Fruit fly (Drosophila melanogaster) whole organism, pupa: ENCODE data around the gene CG45073.

Experiments
- CG10348 ChIP-seq: fragments of 200-800 bp; sonication (Bioruptor generic); IDR thresholded peaks from 2 replicates; pipeline ENCODE4 v1.3.6; 2022; ENCODE audit warnings: missing biosample characterization, missing genetic modification characterization
- CG12605 ChIP-seq: fragments of 200-800 bp; sonication (Bioruptor generic); IDR thresholded peaks from 2 replicates; pipeline ENCODE4 v1.3.6; 2022; ENCODE audit warnings: missing biosample characterization, missing genetic modification characterization
- CG13204 ChIP-seq: fragments of 200-800 bp; sonication (Bioruptor generic); optimal IDR thresholded peaks from 2 replicates; lab custom pipeline; 2018; ENCODE audit warnings: missing biosample characterization, mild to moderate bottlenecking, missing genetic modification characterization, moderate library complexity
- CG14655 ChIP-seq: fragments of 200-800 bp; sonication (Bioruptor generic); optimal IDR thresholded peaks from 3 replicates; lab custom pipeline; 2017; ENCODE audit warnings: mild to moderate bottlenecking, missing biosample characterization, missing genetic modification reagents, missing genetic modification characterization
- CG15710 ChIP-seq: fragments of 200-800 bp; sonication (Bioruptor generic); optimal IDR thresholded peaks from 2 replicates; lab custom pipeline; 2018; ENCODE audit warnings: missing biosample characterization, mild to moderate bottlenecking, missing genetic modification characterization, moderate library complexity
- CG17806 ChIP-seq: fragments of 200-800 bp; sonication (Bioruptor generic); optimal IDR thresholded peaks from 2 replicates; lab custom pipeline; 2018; ENCODE audit warnings: missing biosample characterization, mild to moderate bottlenecking, missing genetic modification characterization, moderate library complexity
- CG32121 ChIP-seq: fragments of 200-800 bp; sonication (Bioruptor generic); IDR thresholded peaks from 2 replicates; pipeline ENCODE4 v1.3.6; 2022; ENCODE audit warnings: missing biosample characterization, missing genetic modification characterization
- CG34367 ChIP-seq: fragments of 200-800 bp; sonication (Bioruptor generic); optimal IDR thresholded peaks from 2 replicates; lab custom pipeline; 2018; ENCODE audit warnings: missing biosample characterization, mild to moderate bottlenecking, missing genetic modification characterization
- CG4496 ChIP-seq: fragments of 200-800 bp; sonication (Bioruptor generic); IDR thresholded peaks from 3 replicates; pipeline ENCODE4 v1.3.6; 2022; ENCODE audit warnings: missing biosample characterization, missing genetic modification characterization
- CG8159 ChIP-seq: fragments of 200-800 bp; sonication (Bioruptor generic); optimal IDR thresholded peaks from 3 replicates; lab custom pipeline; 2018; ENCODE audit warnings: missing biosample characterization, mild to moderate bottlenecking, missing genetic modification characterization, moderate library complexity
- CG8301 ChIP-seq: fragments of 200-800 bp; sonication (Bioruptor generic); optimal IDR thresholded peaks from 2 replicates; lab custom pipeline; 2018; ENCODE audit warnings: missing biosample characterization, mild to moderate bottlenecking, missing genetic modification characterization
- CG9948 ChIP-seq: fragments of 200-800 bp; sonication (Bioruptor generic); optimal IDR thresholded peaks from 2 replicates; lab custom pipeline; 2018; ENCODE audit warnings: missing biosample characterization, mild to moderate bottlenecking, missing genetic modification characterization, moderate library complexity
- D1 ChIP-seq: fragments of 200-800 bp; sonication (Bioruptor generic); optimal IDR thresholded peaks from 2 replicates; lab custom pipeline; 2018; ENCODE audit warnings: missing biosample characterization, mild to moderate bottlenecking, missing genetic modification characterization, moderate library complexity
- EcR ChIP-seq: fragments of 200-800 bp; sonication (Bioruptor generic); optimal IDR thresholded peaks from 3 replicates; lab custom pipeline; 2019; ENCODE audit warnings: missing biosample characterization, missing genetic modification characterization, mild to moderate bottlenecking, moderate library complexity, missing genetic modification reagents
- Ets98B ChIP-seq: fragments of 200-800 bp; sonication (Bioruptor generic); IDR thresholded peaks from 2 replicates; pipeline ENCODE4 v1.3.6; 2022; ENCODE audit warnings: missing biosample characterization, missing genetic modification characterization
- Pif1A ChIP-seq: fragments of 200-800 bp; sonication (Bioruptor generic); optimal IDR thresholded peaks from 3 replicates; lab custom pipeline; 2016; ENCODE audit warnings: missing biosample characterization, missing genetic modification characterization
- Pif1B ChIP-seq: fragments of 200-800 bp; sonication (Bioruptor generic); optimal IDR thresholded peaks from 3 replicates; lab custom pipeline; 2016; ENCODE audit warnings: missing biosample characterization, missing genetic modification characterization
- Snoo ChIP-seq: fragments of 200-800 bp; sonication (Bioruptor generic); optimal IDR thresholded peaks from 3 replicates; lab custom pipeline; 2017; ENCODE audit warnings: missing biosample characterization, mild to moderate bottlenecking, missing genetic modification characterization, inconsistent platforms
- fd96Ca ChIP-seq: fragments of 200-800 bp; sonication (Bioruptor generic); IDR thresholded peaks from 3 replicates; pipeline ENCODE4 v1.3.6; 2022; ENCODE audit warnings: missing biosample characterization, missing genetic modification characterization
- gl ChIP-seq: fragments of 200-800 bp; sonication (Bioruptor generic); optimal IDR thresholded peaks from 2 replicates; lab custom pipeline; 2018; ENCODE audit warnings: missing biosample characterization, mild to moderate bottlenecking, missing genetic modification characterization
- rn ChIP-seq: fragments of 200-800 bp; sonication (Bioruptor generic); IDR thresholded peaks from 2 replicates; pipeline ENCODE4 v1.3.6; 2022; ENCODE audit warnings: missing biosample characterization, missing genetic modification characterization

The CG45073 gene

DNA sequence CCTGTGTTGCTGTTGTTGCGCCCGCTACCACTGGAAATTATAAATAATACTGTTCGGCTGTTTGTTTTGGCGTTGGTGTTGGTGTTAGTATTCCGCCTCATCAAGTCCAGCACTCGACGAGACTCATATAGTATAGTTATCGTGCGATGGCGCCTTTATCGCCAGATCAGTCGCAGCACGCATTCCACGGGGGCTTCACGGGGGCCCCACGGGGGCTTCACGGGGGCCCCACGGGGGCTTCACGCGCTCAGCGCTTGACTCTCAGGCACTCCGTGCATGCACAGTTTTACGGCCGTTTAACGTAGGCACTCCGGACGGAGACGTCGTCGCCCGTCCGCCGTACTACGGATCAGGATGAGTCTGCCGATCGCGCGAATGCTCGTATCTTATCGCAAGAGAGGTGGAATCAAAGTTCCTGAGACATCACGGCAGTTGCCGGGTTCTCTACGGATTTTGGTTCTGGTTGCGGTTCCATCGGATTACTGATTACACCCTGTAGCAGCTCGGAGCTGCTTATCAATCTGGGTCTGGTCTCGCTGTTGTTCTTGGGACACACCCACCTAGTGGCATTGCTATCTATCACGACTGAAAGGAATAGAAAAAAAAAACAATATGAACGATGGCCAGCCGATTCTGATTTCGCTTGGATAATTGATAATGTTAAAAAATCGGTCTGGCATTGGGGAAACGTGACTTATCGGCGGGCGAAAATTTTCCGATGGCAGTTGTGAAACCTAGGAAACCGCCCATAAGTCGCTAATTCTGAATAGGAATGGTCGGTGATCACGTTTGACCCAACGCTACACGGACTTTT is 21.5 kb downstream of the CG45073 start:
- TF ChIP-seq CG15710 (no peak), gl (tag; lab: Kevin White, UChicago) (no peak), CG4496 (GFP tag; lab: Robert Waterston, UW) (no peak; the same call in 2 of the 3 replicates), rn (GFP tag; lab: Robert Waterston, UW) (no peak), Pif1A (GFP tag; lab: Kevin White, UChicago) (no peak), CG8159 (no peak), fd96Ca (GFP tag; lab: Robert Waterston, UW) (peak; percentile 17; the same call in 1 of the 3 replicates), CG10348 (GFP tag; lab: Robert Waterston, UW) (no peak), CG9948 (tag; lab: Kevin White, UChicago) (no peak), Pif1B (no peak), CG14655 (GFP tag; lab: Kevin White, UChicago) (peak; percentile 1), CG34367 (tag; lab: Kevin White, UChicago) (no peak), CG12605 (no peak), D1 (tag; lab: Kevin White, UChicago) (no peak), CG13204 (GFP tag; lab: Kevin White, UChicago) (peak; percentile 31), Ets98B (GFP tag; lab: Robert Waterston, UW) (no peak), CG8301 (tag; lab: Kevin White, UChicago) (no peak), CG17806 (no peak), CG32121 (GFP tag; lab: Robert Waterston, UW) (0 out of 2 replicates have a peak, but pooled peaks have one; percentile 20), EcR (GFP tag; lab: Kevin White, UChicago) (peak; percentile 63), Snoo (tag; lab: Kevin White, UChicago) (no peak)

DNA sequence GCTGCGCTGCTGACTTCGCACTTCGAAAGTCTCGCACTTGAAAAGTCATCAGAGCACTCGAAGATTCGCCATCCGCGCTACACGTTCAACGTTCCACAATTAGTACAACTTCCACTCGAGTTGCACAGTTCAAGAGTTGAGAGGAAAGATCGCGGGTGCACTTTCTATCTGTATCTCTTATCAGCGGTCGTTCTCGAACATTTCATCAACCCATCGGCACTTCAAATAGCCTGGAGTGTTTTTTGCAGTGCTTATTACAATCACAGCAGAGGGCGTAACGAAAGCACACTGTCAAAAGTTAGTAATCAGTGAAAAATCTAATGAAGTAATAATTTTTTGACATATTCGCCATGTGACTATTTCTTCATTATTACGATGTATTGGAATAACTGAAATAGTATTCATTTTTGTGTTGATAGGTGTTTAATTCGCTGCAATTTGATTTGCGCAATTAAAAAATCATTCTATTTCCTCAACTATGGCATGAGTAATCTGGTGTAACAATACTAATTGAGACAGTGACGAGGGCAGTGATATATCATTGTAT is 23.1 kb downstream of the CG45073 start:
- TF ChIP-seq EcR (GFP tag; lab: Kevin White, UChicago) (peak; percentile 12), CG12605 (peak; percentile 58; the same call in 1 of the 2 replicates), CG9948 (tag; lab: Kevin White, UChicago) (peak; percentile 34), CG4496 (GFP tag; lab: Robert Waterston, UW) (peak; percentile 72), CG8301 (tag; lab: Kevin White, UChicago) (peak; percentile 17), fd96Ca (GFP tag; lab: Robert Waterston, UW) (no peak), CG10348 (GFP tag; lab: Robert Waterston, UW) (no peak), Snoo (tag; lab: Kevin White, UChicago) (no peak), CG32121 (GFP tag; lab: Robert Waterston, UW) (peak; percentile 36; the same call in 1 of the 2 replicates), D1 (tag; lab: Kevin White, UChicago) (no peak), CG13204 (GFP tag; lab: Kevin White, UChicago) (no peak), CG34367 (tag; lab: Kevin White, UChicago) (peak; percentile 48), CG8159 (peak; percentile 39), gl (tag; lab: Kevin White, UChicago) (no peak), Pif1A (GFP tag; lab: Kevin White, UChicago) (no peak), CG17806 (peak; percentile 27), CG15710 (peak; percentile 46), Pif1B (no peak), CG14655 (GFP tag; lab: Kevin White, UChicago) (peak; percentile 7), Ets98B (GFP tag; lab: Robert Waterston, UW) (peak; percentile 47), rn (GFP tag; lab: Robert Waterston, UW) (0 out of 2 replicates have a peak, but pooled peaks have one; percentile 25)

DNA sequence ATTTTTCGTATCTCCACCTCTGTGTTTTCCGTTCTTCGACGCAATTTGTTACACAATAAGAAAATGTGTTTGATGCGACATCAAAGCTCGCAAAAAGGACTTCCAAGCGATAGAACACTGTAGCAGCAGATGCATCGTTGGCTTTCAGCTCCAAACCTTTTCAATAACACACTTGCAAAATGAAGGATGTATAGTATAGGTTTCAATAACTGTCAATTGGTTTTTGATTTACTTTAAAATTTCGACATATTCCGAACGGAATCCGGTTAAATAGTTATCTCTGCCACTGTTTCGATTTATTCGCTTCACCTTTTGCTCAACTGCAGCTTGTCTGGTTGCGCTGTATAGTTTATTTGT is 23.6 kb downstream of the CG45073 start:
- TF ChIP-seq CG32121 (GFP tag; lab: Robert Waterston, UW) (no peak), CG34367 (tag; lab: Kevin White, UChicago) (peak; percentile 35), Ets98B (GFP tag; lab: Robert Waterston, UW) (no peak; the same call in 1 of the 2 replicates), rn (GFP tag; lab: Robert Waterston, UW) (no peak), CG9948 (tag; lab: Kevin White, UChicago) (peak; percentile 32), D1 (tag; lab: Kevin White, UChicago) (peak; percentile 5), fd96Ca (GFP tag; lab: Robert Waterston, UW) (no peak), Pif1B (no peak), CG17806 (peak; percentile 14), Snoo (tag; lab: Kevin White, UChicago) (no peak), CG14655 (GFP tag; lab: Kevin White, UChicago) (peak; percentile 46), CG13204 (GFP tag; lab: Kevin White, UChicago) (no peak), CG4496 (GFP tag; lab: Robert Waterston, UW) (no peak), Pif1A (GFP tag; lab: Kevin White, UChicago) (peak; percentile 14), gl (tag; lab: Kevin White, UChicago) (no peak), CG15710 (peak; percentile 64), EcR (GFP tag; lab: Kevin White, UChicago) (no peak), CG12605 (no peak), CG8159 (peak; percentile 55), CG10348 (GFP tag; lab: Robert Waterston, UW) (no peak), CG8301 (tag; lab: Kevin White, UChicago) (peak; percentile 18)
- TF ChIP-seq, all 21 proteins: peak for 9

DNA sequence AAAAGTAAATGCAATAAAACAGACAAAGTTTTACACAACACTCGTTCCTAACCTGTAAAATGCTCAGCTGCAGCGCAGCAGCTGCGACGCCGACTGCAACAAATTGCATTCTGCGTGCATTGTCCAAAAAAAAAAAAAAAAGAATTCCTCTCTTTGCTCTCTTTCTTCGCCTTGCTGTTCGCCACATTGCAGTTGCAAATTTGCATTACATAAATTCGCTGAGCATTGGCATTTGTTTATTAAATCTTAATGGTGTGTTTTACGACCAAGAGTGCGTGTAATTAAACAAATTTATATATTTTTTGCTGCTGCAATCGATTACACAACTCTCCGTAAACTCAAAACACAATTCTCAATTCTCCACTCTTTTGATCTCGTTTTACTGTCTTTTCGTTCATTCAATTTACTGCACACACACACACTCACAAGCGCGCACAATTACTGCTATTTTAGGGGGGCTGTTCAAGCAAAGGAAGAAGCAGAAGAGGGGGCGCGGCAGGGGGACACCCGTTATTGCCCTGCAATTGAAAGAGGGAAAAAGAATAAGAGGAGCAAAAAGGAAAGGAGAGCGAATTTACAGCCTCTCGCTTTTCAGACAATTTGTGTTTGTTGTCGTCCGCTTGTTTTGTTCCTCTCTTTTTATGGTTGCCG is 24.1 kb downstream of the CG45073 start:
- peak; percentile 26; the same call in 1 of the 3 replicates for TF ChIP-seq fd96Ca (GFP tag; lab: Robert Waterston, UW)
- TF ChIP-seq rn (GFP tag; lab: Robert Waterston, UW): 0 out of 2 replicates have a peak, but pooled peaks have one; percentile 30
- peak; percentile 9; the same call in 1 of the 3 replicates for TF ChIP-seq CG4496 (GFP tag; lab: Robert Waterston, UW)
- TF ChIP-seq CG13204 (GFP tag; lab: Kevin White, UChicago): peak; percentile 36
- no peak for TF ChIP-seq CG17806
- TF ChIP-seq CG32121 (GFP tag; lab: Robert Waterston, UW): peak; percentile 12; the same call in 1 of the 2 replicates
- TF ChIP-seq D1 (tag; lab: Kevin White, UChicago): no peak
- TF ChIP-seq gl (tag; lab: Kevin White, UChicago): peak; percentile 2
- TF ChIP-seq EcR (GFP tag; lab: Kevin White, UChicago): peak; percentile 52
